Worm (Caenorhabditis elegans) whole organism, L2 larva: ENCODE data around the gene oac-50.

Source experiments
- C34F6.9 ChIP-seq: fragments of 150-350 bp; optimal IDR thresholded peaks from 2 replicates; lab custom pipeline; 2014; ENCODE audit warnings: missing biosample characterization, missing genetic modification characterization
- F13H6.1 ChIP-seq: sonication (generic microtip); optimal IDR thresholded peaks from 2 replicates; lab custom pipeline; 2016; ENCODE audit warnings: missing genetic modification characterization, missing compliant biosample characterization
- R02D3.7 ChIP-seq: fragments of 150-350 bp; optimal IDR thresholded peaks from 2 replicates; lab custom pipeline; 2014; ENCODE audit warnings: missing biosample characterization, missing genetic modification characterization
- Y55F3AM.14 ChIP-seq: fragments of 200-800 bp; sonication (Bioruptor generic); optimal IDR thresholded peaks from 2 replicates; lab custom pipeline; 2018; ENCODE audit warnings: mild to moderate bottlenecking, missing genetic modification characterization, missing compliant biosample characterization
- aly-2 ChIP-seq: fragments of 150-350 bp; optimal IDR thresholded peaks from 2 replicates; lab custom pipeline; 2014; ENCODE audit warnings: missing biosample characterization, missing genetic modification characterization
- ama-1 ChIP-seq: fragments of 150-350 bp; optimal IDR thresholded peaks from 2 replicates; lab custom pipeline; 2018; ENCODE audit warnings: inconsistent platforms
- blmp-1 ChIP-seq: sonication (generic microtip); optimal IDR thresholded peaks from 2 replicates; lab custom pipeline; 2017; ENCODE audit warnings: missing genetic modification characterization, mild to moderate bottlenecking, missing compliant biosample characterization, antibody characterized with exemption, moderate library complexity; ENCODE audit not compliant: insufficient read depth
- ceh-16 ChIP-seq: fragments of 150-350 bp; optimal IDR thresholded peaks from 2 replicates; lab custom pipeline; 2014; ENCODE audit warnings: missing biosample characterization, missing genetic modification characterization
- crh-2 ChIP-seq: sonication (generic microtip); optimal IDR thresholded peaks from 2 replicates; lab custom pipeline; 2017; ENCODE audit warnings: missing biosample characterization, missing genetic modification characterization
- dmd-4 ChIP-seq: sonication (generic microtip); optimal IDR thresholded peaks from 2 replicates; lab custom pipeline; 2017; ENCODE audit warnings: missing biosample characterization, missing genetic modification characterization
- egl-27 ChIP-seq: sonication (generic microtip); optimal IDR thresholded peaks from 3 replicates; lab custom pipeline; 2017; ENCODE audit warnings: missing biosample characterization, missing genetic modification reagents, missing genetic modification characterization
- elt-1 ChIP-seq: fragments of 150-350 bp; optimal IDR thresholded peaks from 2 replicates; lab custom pipeline; 2014; ENCODE audit warnings: missing biosample characterization, missing genetic modification characterization
- elt-3 ChIP-seq: sonication (generic microtip); optimal IDR thresholded peaks from 2 replicates; lab custom pipeline; 2017; ENCODE audit warnings: missing biosample characterization, missing genetic modification characterization
- lin-11 ChIP-seq: fragments of 150-350 bp; sonication (generic microtip); optimal IDR thresholded peaks from 2 replicates; lab custom pipeline; 2014; ENCODE audit warnings: missing biosample characterization, missing genetic modification characterization, inconsistent platforms, mixed read lengths
- lin-13 ChIP-seq: fragments of 150-350 bp; optimal IDR thresholded peaks from 2 replicates; lab custom pipeline; 2014; ENCODE audit warnings: missing biosample characterization, missing genetic modification reagents, missing genetic modification characterization
- lin-39 ChIP-seq: fragments of 150-350 bp; optimal IDR thresholded peaks from 2 replicates; lab custom pipeline; 2014; ENCODE audit warnings: missing biosample characterization, missing genetic modification reagents, missing genetic modification characterization
- mbf-1 ChIP-seq: sonication (generic microtip); optimal IDR thresholded peaks from 2 replicates; lab custom pipeline; 2017; ENCODE audit warnings: missing biosample characterization, missing genetic modification characterization
- mdl-1 ChIP-seq, 2 experiments: fragments of 150-350 bp in 1 of 2; sonication (generic microtip) in 1 of 2; optimal IDR thresholded peaks; 2 replicates each; lab custom pipeline; 2017; ENCODE audit warnings: missing biosample characterization in 2 of 2, missing genetic modification characterization in 2 of 2
- nhr-10 ChIP-seq: sonication (generic microtip); optimal IDR thresholded peaks from 2 replicates; lab custom pipeline; 2017; ENCODE audit warnings: missing biosample characterization, missing genetic modification characterization
- nhr-129 ChIP-seq: fragments of 150-350 bp; optimal IDR thresholded peaks from 2 replicates; lab custom pipeline; 2014; ENCODE audit warnings: missing biosample characterization, missing genetic modification characterization
- nhr-21 ChIP-seq: fragments of 150-350 bp; optimal IDR thresholded peaks from 2 replicates; lab custom pipeline; 2014; ENCODE audit warnings: missing biosample characterization, missing genetic modification characterization
- nhr-23 ChIP-seq: fragments of 150-350 bp; optimal IDR thresholded peaks from 2 replicates; lab custom pipeline; 2014; ENCODE audit warnings: missing biosample characterization, missing genetic modification reagents, missing genetic modification characterization
- nhr-237 ChIP-seq: fragments of 150-350 bp; optimal IDR thresholded peaks from 2 replicates; lab custom pipeline; 2014; ENCODE audit warnings: missing biosample characterization, missing genetic modification characterization
- nhr-25 ChIP-seq: fragments of 150-350 bp; sonication (generic microtip); optimal IDR thresholded peaks from 3 replicates; lab custom pipeline; 2014; ENCODE audit warnings: missing biosample characterization, missing genetic modification characterization
- nhr-77 ChIP-seq: fragments of 150-350 bp; optimal IDR thresholded peaks from 2 replicates; lab custom pipeline; 2014; ENCODE audit warnings: missing biosample characterization, missing genetic modification characterization
- peb-1 ChIP-seq: fragments of 150-350 bp; optimal IDR thresholded peaks from 2 replicates; lab custom pipeline; 2014; ENCODE audit warnings: missing biosample characterization, missing genetic modification characterization
- skn-1 ChIP-seq: sonication (generic microtip); optimal IDR thresholded peaks from 2 replicates; lab custom pipeline; 2017; ENCODE audit warnings: missing biosample characterization, missing genetic modification characterization
- sma-9 ChIP-seq, 2 experiments: fragments of 150-350 bp in 1 of 2; sonication (generic microtip) in 1 of 2; optimal IDR thresholded peaks; 2 replicates each; lab custom pipeline; 2014 to 2016; ENCODE audit warnings: missing genetic modification characterization in 2 of 2, mild to moderate bottlenecking in 1 of 2, missing biosample characterization in 1 of 2, missing compliant biosample characterization in 1 of 2, missing genetic modification reagents in 1 of 2, moderate library complexity in 1 of 2
- snpc-4 ChIP-seq: fragments of 150-350 bp; optimal IDR thresholded peaks from 2 replicates; lab custom pipeline; 2014; ENCODE audit warnings: missing biosample characterization, missing genetic modification characterization
- unc-39 ChIP-seq: fragments of 150-350 bp; optimal IDR thresholded peaks from 2 replicates; lab custom pipeline; 2014; ENCODE audit warnings: missing biosample characterization, missing genetic modification characterization
- unc-55 ChIP-seq: fragments of 150-350 bp; sonication (generic microtip); optimal IDR thresholded peaks from 3 replicates; lab custom pipeline; 2014; ENCODE audit warnings: missing biosample characterization, missing genetic modification reagents, missing genetic modification characterization
- unc-62 ChIP-seq: fragments of 150-350 bp; optimal IDR thresholded peaks from 2 replicates; lab custom pipeline; 2014; ENCODE audit warnings: missing biosample characterization, missing genetic modification reagents, missing genetic modification characterization
- zag-1 ChIP-seq: fragments of 150-350 bp; optimal IDR thresholded peaks from 2 replicates; lab custom pipeline; 2014; ENCODE audit warnings: missing biosample characterization, missing genetic modification characterization
- ztf-1 ChIP-seq: fragments of 200-800 bp; sonication (Bioruptor generic); conservative IDR thresholded peaks from 2 replicates; pipeline ENCODE4 v1.3.6; 2022; ENCODE audit warnings: missing genetic modification characterization, missing compliant biosample characterization
- ztf-11 ChIP-seq: sonication (generic microtip); optimal IDR thresholded peaks from 2 replicates; lab custom pipeline; 2017; ENCODE audit warnings: missing biosample characterization, missing genetic modification characterization
- ztf-4 ChIP-seq: fragments of 150-350 bp; optimal IDR thresholded peaks from 2 replicates; lab custom pipeline; 2014; ENCODE audit warnings: missing biosample characterization, missing genetic modification characterization

oac-50 gene

DNA sequence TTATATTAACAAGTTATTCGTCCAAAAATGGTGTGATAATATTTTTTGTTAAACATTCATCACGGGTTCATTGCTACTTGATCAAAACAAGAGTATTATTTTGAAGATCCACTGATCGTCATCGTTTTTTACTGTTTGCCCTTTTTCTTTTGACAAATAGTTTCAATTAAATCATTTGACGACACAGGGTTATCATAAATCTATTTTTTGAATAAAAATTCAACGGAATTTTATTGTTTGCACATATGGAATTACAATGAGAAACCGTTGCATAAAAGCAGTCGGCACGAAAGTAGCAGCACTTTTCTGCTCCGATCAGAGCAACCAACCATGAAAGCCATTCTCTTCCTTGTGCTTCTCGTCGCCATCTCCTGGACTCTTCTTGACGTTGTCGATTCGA lies 5.7 kb downstream of the oac-50 start, which contains the start of gene fip-2:
TSS of gene fip-2 (plus strand) at position 301 of the 400 bp plus-strand sequence.
- TF ChIP-seq unc-62 (GFP tag; lab: Kevin White, UChicago): no peak
- no peak for TF ChIP-seq elt-1 (tag; lab: Kevin White, UChicago)
- no peak for TF ChIP-seq lin-39 (tag; lab: Kevin White, UChicago)
- TF ChIP-seq ztf-4 (tag; lab: Kevin White, UChicago): no peak
- TF ChIP-seq lin-11: no peak
- TF ChIP-seq peb-1 (tag; lab: Kevin White, UChicago): no peak
- no peak for TF ChIP-seq nhr-237 (tag; lab: Kevin White, UChicago)
- TF ChIP-seq lin-13 (GFP tag; lab: Kevin White, UChicago): no peak
- no peak for TF ChIP-seq mdl-1 (tag; optimal IDR thresholded peaks at IDR 0.05; lab: Kevin White, UChicago)
- no peak for TF ChIP-seq zag-1 (tag; lab: Kevin White, UChicago)
- no peak for TF ChIP-seq nhr-129
- TF ChIP-seq R02D3.7 (tag; lab: Kevin White, UChicago): no peak
- TF ChIP-seq crh-2 (tag; lab: Kevin White, UChicago): no peak
- TF ChIP-seq ztf-11: no peak
- TF ChIP-seq nhr-21 (tag; lab: Kevin White, UChicago): no peak
- TF ChIP-seq aly-2 (tag; lab: Kevin White, UChicago): no peak
- no peak for TF ChIP-seq unc-55 (GFP tag; lab: Kevin White, UChicago)
- TF ChIP-seq egl-27: no peak
- no peak for TF ChIP-seq blmp-1 (tag; lab: Kevin White, UChicago)
- TF ChIP-seq ztf-1: no peak

DNA sequence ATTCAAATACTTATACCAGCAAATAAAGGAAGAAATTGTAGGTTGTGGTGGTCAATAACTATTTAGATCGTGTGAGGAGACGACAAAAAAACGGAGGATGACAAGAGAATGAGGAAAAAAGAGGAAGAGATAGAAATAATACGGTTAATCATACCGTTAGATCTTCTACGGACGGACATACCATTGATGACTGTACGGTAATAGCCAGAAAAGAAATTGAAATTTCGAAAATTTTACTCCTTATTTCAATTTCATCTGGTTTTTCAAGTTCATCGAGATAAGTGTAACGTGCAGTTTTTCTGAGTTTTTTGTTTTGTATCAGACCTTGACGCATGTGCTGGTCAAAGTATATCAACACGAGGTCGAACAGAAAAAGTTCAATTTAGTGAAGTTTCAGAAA lies 7.4 kb downstream of the oac-50 start:
- TF ChIP-seq mdl-1 (tag; optimal IDR thresholded peaks at IDR 0.05; lab: Kevin White, UChicago) (no peak), nhr-129 (no peak), elt-1 (tag; lab: Kevin White, UChicago) (no peak), skn-1 (tag; lab: Kevin White, UChicago) (no peak), nhr-25 (tag; lab: Kevin White, UChicago) (peak; percentile 35), mbf-1 (tag; lab: Kevin White, UChicago) (no peak), sma-9 (GFP tag; optimal IDR thresholded peaks at IDR 0.05; lab: Kevin White, UChicago) (peak; percentile 25), sma-9 (tag; optimal IDR thresholded peaks at IDR 0.05; lab: Kevin White, UChicago) (no peak), ceh-16 (tag; lab: Kevin White, UChicago) (peak; percentile 30), blmp-1 (tag; lab: Kevin White, UChicago) (peak; percentile 61), ama-1 (lab: Kevin White, UChicago) (no peak), elt-3 (tag; lab: Kevin White, UChicago) (no peak), zag-1 (tag; lab: Kevin White, UChicago) (no peak), snpc-4 (no peak)

ce11 chrV:9065001-9065400 lies 8.3 kb downstream of the oac-50 start:
- TF ChIP-seq dmd-4 (tag; lab: Kevin White, UChicago) (no peak), R02D3.7 (tag; lab: Kevin White, UChicago) (no peak), mdl-1 (tag; optimal IDR thresholded peaks at IDR 0.05; lab: Kevin White, UChicago) (no peak), snpc-4 (no peak), ztf-11 (no peak), nhr-25 (tag; lab: Kevin White, UChicago) (no peak), nhr-237 (tag; lab: Kevin White, UChicago) (no peak), Y55F3AM.14 (no peak), ztf-4 (tag; lab: Kevin White, UChicago) (no peak), nhr-77 (tag; lab: Kevin White, UChicago) (no peak), mbf-1 (tag; lab: Kevin White, UChicago) (no peak), nhr-23 (tag; lab: Kevin White, UChicago) (no peak)
- TF ChIP-seq, all 48 proteins: peak for 0

- TF ChIP-seq unc-39 (tag; lab: Kevin White, UChicago) (no peak), nhr-25 (tag; lab: Kevin White, UChicago) (peak; percentile 27)
Measured at ce11 chrV:9063134-9063533, 10.2 kb downstream of the oac-50 start.

DNA sequence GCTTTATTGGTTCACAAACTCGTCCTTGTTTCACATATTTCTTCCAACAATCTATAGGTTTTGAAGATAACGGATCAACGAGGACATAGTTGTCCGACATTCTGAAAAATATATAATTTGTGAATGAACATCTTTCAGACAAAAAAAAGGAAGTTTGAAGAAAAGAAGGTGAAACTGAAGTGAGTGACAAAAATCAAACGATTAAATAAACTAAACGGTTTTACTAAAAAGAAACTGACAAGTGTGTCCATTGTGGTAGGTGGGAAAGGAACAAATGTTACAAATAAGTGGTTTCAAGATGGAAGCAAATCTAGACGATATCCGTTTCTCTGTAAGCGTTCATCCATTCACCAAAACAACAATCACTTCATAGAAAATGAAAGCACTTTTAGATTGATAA lies 11.0 kb downstream of the oac-50 start, which contains the start of gene C25E10.12:
TSS of gene C25E10.12 (minus strand) at position 101 of the 400 bp plus-strand sequence.
- no peak for TF ChIP-seq nhr-23 (tag; lab: Kevin White, UChicago)
- TF ChIP-seq nhr-10 (tag; lab: Kevin White, UChicago): no peak
- TF ChIP-seq C34F6.9: no peak
- no peak for TF ChIP-seq mdl-1 (tag; optimal IDR thresholded peaks at IDR 0.05; lab: Kevin White, UChicago)
- no peak for TF ChIP-seq F13H6.1 (tag; lab: Kevin White, UChicago)
- no peak for TF ChIP-seq ztf-11
- no peak for TF ChIP-seq sma-9 (GFP tag; optimal IDR thresholded peaks at IDR 0.05; lab: Kevin White, UChicago)
- no peak for TF ChIP-seq sma-9 (tag; optimal IDR thresholded peaks at IDR 0.05; lab: Kevin White, UChicago)
- no peak for TF ChIP-seq elt-3 (tag; lab: Kevin White, UChicago)
- no peak for TF ChIP-seq nhr-21 (tag; lab: Kevin White, UChicago)
- TF ChIP-seq crh-2 (tag; lab: Kevin White, UChicago): no peak
